Fruit fly (Drosophila melanogaster) whole organism, embryonic: ENCODE measurements around the gene Gss1.
A peak's percentile ranks its signal among the peaks of the same experiment; 100 is the strongest.

Experiments used
- Awh ChIP-seq: fragments of 200-800 bp; sonication (Bioruptor generic); IDR thresholded peaks from 2 replicates; pipeline ENCODE4, ENCODE4 v1.3.6; 2022; ENCODE audit warnings: missing biosample characterization, missing genetic modification characterization
- BEAF-32 ChIP-seq: fragments of 200-800 bp; sonication (Bioruptor generic); optimal IDR thresholded peaks from 3 replicates; lab custom pipeline; 2017; ENCODE audit warnings: missing biosample characterization, missing genetic modification characterization, mild to moderate bottlenecking, moderate library complexity, missing genetic modification reagents
- C15 ChIP-seq: fragments of 200-800 bp; sonication (Bioruptor generic); IDR thresholded peaks from 3 replicates; pipeline ENCODE4 v1.3.6; 2022; ENCODE audit warnings: missing biosample characterization, missing genetic modification characterization
- CG10462 ChIP-seq: fragments of 200-800 bp; sonication (Bioruptor generic); optimal IDR thresholded peaks from 2 replicates; lab custom pipeline; 2016; ENCODE audit warnings: missing biosample characterization, missing genetic modification characterization
- CG10959 ChIP-seq: fragments of 200-800 bp; sonication (Bioruptor generic); IDR thresholded peaks from 2 replicates; pipeline ENCODE4 v1.3.6; 2022; ENCODE audit warnings: missing biosample characterization, missing genetic modification characterization
- CG12299 ChIP-seq: fragments of 200-800 bp; sonication (Bioruptor generic); optimal IDR thresholded peaks from 2 replicates; lab custom pipeline; 2018; ENCODE audit warnings: missing biosample characterization, mild to moderate bottlenecking, missing genetic modification characterization
- CG12769 ChIP-seq: fragments of 200-800 bp; sonication (Bioruptor generic); optimal IDR thresholded peaks from 2 replicates; lab custom pipeline; 2019; ENCODE audit warnings: missing biosample characterization, mild to moderate bottlenecking, missing genetic modification characterization, moderate library complexity
- CG13624 ChIP-seq: fragments of 200-800 bp; sonication (Bioruptor generic); optimal IDR thresholded peaks from 2 replicates; lab custom pipeline; 2016; ENCODE audit warnings: missing biosample characterization, missing genetic modification characterization
- CG13775 ChIP-seq: fragments of 200-800 bp; sonication (Bioruptor generic); optimal IDR thresholded peaks from 3 replicates; lab custom pipeline; 2017; ENCODE audit warnings: missing biosample characterization, mild to moderate bottlenecking, missing genetic modification characterization
- CG17829 ChIP-seq: fragments of 200-800 bp; optimal IDR thresholded peaks from 2 replicates; lab custom pipeline; 2019; ENCODE audit warnings: missing biosample characterization, mild to moderate bottlenecking, missing genetic modification characterization, moderate library complexity
- CG2129 ChIP-seq: fragments of 200-800 bp; sonication (Bioruptor generic); IDR thresholded peaks from 2 replicates; pipeline ENCODE4 v1.3.6; 2022; ENCODE audit warnings: missing biosample characterization, missing genetic modification characterization; ENCODE audit not compliant: partially characterized antibody
- CG3065 ChIP-seq: fragments of 200-800 bp; sonication (Bioruptor generic); optimal IDR thresholded peaks from 2 replicates; lab custom pipeline; 2016; ENCODE audit warnings: missing biosample characterization, missing genetic modification characterization
- CG34422 ChIP-seq: fragments of 200-800 bp; sonication (Bioruptor generic); IDR thresholded peaks from 3 replicates; pipeline ENCODE4 v1.3.6; 2022; ENCODE audit warnings: missing biosample characterization, missing genetic modification characterization
- CG3995 ChIP-seq: fragments of 200-800 bp; sonication (Bioruptor generic); optimal IDR thresholded peaks from 3 replicates; lab custom pipeline; 2016; ENCODE audit warnings: missing biosample characterization, missing genetic modification characterization
- CG4282 ChIP-seq: fragments of 200-800 bp; sonication (Bioruptor generic); optimal IDR thresholded peaks from 2 replicates; lab custom pipeline; 2016; ENCODE audit warnings: missing biosample characterization, missing genetic modification characterization
- CG4404 ChIP-seq: fragments of 200-800 bp; sonication (Bioruptor generic); IDR thresholded peaks from 2 replicates; pipeline ENCODE4 v1.3.6; 2022; ENCODE audit warnings: missing biosample characterization, missing genetic modification characterization
- CG4617 ChIP-seq: fragments of 200-800 bp; sonication (Bioruptor generic); optimal IDR thresholded peaks from 3 replicates; lab custom pipeline; 2016; ENCODE audit warnings: missing biosample characterization, missing genetic modification characterization, borderline replicate concordance
- CG8359 ChIP-seq: fragments of 200-800 bp; sonication (Bioruptor generic); optimal IDR thresholded peaks from 2 replicates; lab custom pipeline; 2017; ENCODE audit warnings: missing biosample characterization, mild to moderate bottlenecking, missing genetic modification characterization, borderline replicate concordance
- CG8478 ChIP-seq: fragments of >200 bp; optimal IDR thresholded peaks from 2 replicates; lab custom pipeline; 2018
- CG9215 ChIP-seq: fragments of 200-800 bp; sonication (Bioruptor generic); IDR thresholded peaks from 2 replicates; pipeline ENCODE4 v1.3.6; 2022; ENCODE audit warnings: missing biosample characterization, missing genetic modification characterization
- CG9876 ChIP-seq: fragments of 200-800 bp; sonication (Bioruptor generic); optimal IDR thresholded peaks from 2 replicates; lab custom pipeline; 2016; ENCODE audit warnings: missing biosample characterization, missing genetic modification characterization
- CHES-1-like ChIP-seq: fragments of 200-800 bp; sonication (Bioruptor generic); optimal IDR thresholded peaks from 2 replicates; lab custom pipeline; 2016; ENCODE audit warnings: missing biosample characterization, missing genetic modification characterization
- Dek ChIP-seq: fragments of 200-800 bp; sonication (Bioruptor generic); optimal IDR thresholded peaks from 3 replicates; lab custom pipeline; 2019; ENCODE audit warnings: missing biosample characterization, mild to moderate bottlenecking, missing genetic modification characterization, moderate library complexity
- E2f1 ChIP-seq: fragments of 200-800 bp; sonication (Bioruptor generic); IDR thresholded peaks from 2 replicates; pipeline ENCODE4 v1.3.6; 2022; ENCODE audit warnings: missing biosample characterization, missing genetic modification characterization
- Elba2 ChIP-seq: fragments of 200-800 bp; sonication (Bioruptor generic); optimal IDR thresholded peaks from 3 replicates; lab custom pipeline; 2016; ENCODE audit warnings: missing biosample characterization, missing genetic modification characterization
- GATAe ChIP-seq: fragments of 200-800 bp; sonication (Bioruptor generic); conservative IDR thresholded peaks from 2 replicates; pipeline ENCODE4 v1.3.6; 2022; ENCODE audit warnings: missing biosample characterization, missing genetic modification characterization
- Hr39 ChIP-seq: fragments of >200 bp; optimal IDR thresholded peaks from 2 replicates; lab custom pipeline; 2017
- Mes4 ChIP-seq: fragments of 200-800 bp; sonication (Bioruptor generic); optimal IDR thresholded peaks from 2 replicates; lab custom pipeline; 2016; ENCODE audit warnings: missing biosample characterization, missing genetic modification characterization
- Oli ChIP-seq: fragments of 200-800 bp; sonication (Bioruptor generic); optimal IDR thresholded peaks from 2 replicates; lab custom pipeline; 2018; ENCODE audit warnings: missing biosample characterization, mild to moderate bottlenecking, missing genetic modification characterization, moderate library complexity
- Sox100B ChIP-seq: fragments of 200-800 bp; sonication (Bioruptor generic); optimal IDR thresholded peaks from 3 replicates; lab custom pipeline; 2018; ENCODE audit warnings: missing biosample characterization, mild to moderate bottlenecking, missing genetic modification characterization
- Sox102F ChIP-seq: fragments of 200-800 bp; sonication (Bioruptor generic); optimal IDR thresholded peaks from 2 replicates; lab custom pipeline; 2018; ENCODE audit warnings: missing biosample characterization, mild to moderate bottlenecking, missing genetic modification characterization, moderate library complexity
- Stat92E ChIP-seq, 3 experiments: fragments of >200 bp in 2 of 3; fragments of 200-800 bp in 1 of 3; sonication (Bioruptor generic) in 1 of 3; optimal IDR thresholded peaks; 2 replicates each; lab custom pipeline; 2017 to 2019; ENCODE audit warnings: missing biosample characterization in 3 of 3, missing genetic modification characterization in 3 of 3, mild to moderate bottlenecking in 1 of 3, moderate library complexity in 1 of 3
- ap ChIP-seq: fragments of 200-800 bp; sonication (Bioruptor generic); IDR thresholded peaks from 2 replicates; pipeline ENCODE4 v1.3.6; 2022; ENCODE audit warnings: missing biosample characterization, missing genetic modification characterization
- bbx ChIP-seq: fragments of 200-800 bp; sonication (Bioruptor generic); IDR thresholded peaks from 2 replicates; pipeline ENCODE4 v1.3.6; 2022; ENCODE audit warnings: missing biosample characterization, missing genetic modification characterization; ENCODE audit not compliant: partially characterized antibody
- btn ChIP-seq: fragments of 200-800 bp; sonication (Bioruptor generic); optimal IDR thresholded peaks from 2 replicates; lab custom pipeline; 2016; ENCODE audit warnings: missing biosample characterization, missing genetic modification characterization
- danr ChIP-seq: fragments of 200-800 bp; sonication (Bioruptor generic); IDR thresholded peaks from 2 replicates; pipeline ENCODE4 v1.3.6; 2022; ENCODE audit warnings: missing biosample characterization, missing genetic modification characterization
- grn ChIP-seq: fragments of 200-800 bp; sonication (Bioruptor generic); optimal IDR thresholded peaks from 3 replicates; lab custom pipeline; 2017; ENCODE audit warnings: missing biosample characterization, missing genetic modification characterization
- gro ChIP-seq: fragments of 200-800 bp; sonication (Bioruptor generic); optimal IDR thresholded peaks from 2 replicates; lab custom pipeline; 2016; ENCODE audit warnings: missing biosample characterization, missing genetic modification characterization
- hbn ChIP-seq: fragments of 200-800 bp; sonication (Bioruptor generic); IDR thresholded peaks from 2 replicates; pipeline ENCODE4 v1.3.6; 2022; ENCODE audit warnings: missing biosample characterization, missing genetic modification characterization; ENCODE audit not compliant: partially characterized antibody
- her ChIP-seq: fragments of 200-800 bp; sonication (Bioruptor generic); optimal IDR thresholded peaks from 2 replicates; lab custom pipeline; 2016; ENCODE audit warnings: missing biosample characterization, missing genetic modification characterization
- jigr1 ChIP-seq: fragments of 200-800 bp; sonication (Bioruptor generic); IDR thresholded peaks from 3 replicates; pipeline ENCODE4 v1.3.6; 2022; ENCODE audit warnings: missing biosample characterization, missing genetic modification characterization
- jing ChIP-seq: fragments of 200-800 bp; sonication (Bioruptor generic); optimal IDR thresholded peaks from 2 replicates; lab custom pipeline; 2018; ENCODE audit warnings: missing biosample characterization, mild to moderate bottlenecking, missing genetic modification characterization
- ken ChIP-seq: fragments of 200-800 bp; sonication (Bioruptor generic); IDR thresholded peaks from 3 replicates; pipeline ENCODE4 v1.3.6; 2022; ENCODE audit warnings: missing biosample characterization, missing genetic modification characterization
- lola ChIP-seq, 3 experiments: fragments of >200 bp in 2 of 3; fragments of 200-800 bp in 1 of 3; sonication (Bioruptor generic) in 1 of 3; optimal IDR thresholded peaks; 2 replicates each; lab custom pipeline; 2017 to 2019; ENCODE audit warnings: missing biosample characterization in 3 of 3, missing genetic modification characterization in 3 of 3, mild to moderate bottlenecking in 1 of 3, moderate library complexity in 1 of 3
- org-1 ChIP-seq: fragments of 200-800 bp; sonication (Bioruptor generic); optimal IDR thresholded peaks from 2 replicates; lab custom pipeline; 2017; ENCODE audit warnings: missing biosample characterization, missing genetic modification characterization
- salm ChIP-seq: fragments of 200-800 bp; sonication (Bioruptor generic); optimal IDR thresholded peaks from 2 replicates; lab custom pipeline; 2018; ENCODE audit warnings: missing biosample characterization, mild to moderate bottlenecking, missing genetic modification characterization
- sima ChIP-seq: fragments of 200-800 bp; sonication (Bioruptor generic); optimal IDR thresholded peaks from 2 replicates; lab custom pipeline; 2016; ENCODE audit warnings: missing biosample characterization, missing genetic modification characterization
- usp ChIP-seq: fragments of >200 bp; optimal IDR thresholded peaks from 2 replicates; lab custom pipeline; 2017; ENCODE audit warnings: missing biosample characterization, missing genetic modification characterization
- z ChIP-seq: fragments of 200-800 bp; sonication (Bioruptor generic); IDR thresholded peaks from 3 replicates; pipeline ENCODE4 v1.3.6; 2022; ENCODE audit warnings: missing biosample characterization, missing genetic modification characterization

Gene Gss1

dm6 chrX:17881138-17882121, 7.9 kb upstream of the Gss1 start (continued):
- TF ChIP-seq CG17829 (tag; lab: Kevin White, UChicago) (peak; percentile 0), CG10462 (GFP tag; lab: Kevin White, UChicago) (no peak), CG13624 (peak; percentile 57), salm (tag; lab: Kevin White, UChicago) (no peak), GATAe (no peak), hbn (GFP tag; lab: Robert Waterston, UW) (no peak), Elba2 (GFP tag; lab: Kevin White, UChicago) (no peak), Dek (peak; percentile 20), CG8478 (lab: Kevin White, UChicago) (no peak), CG4617 (GFP tag; lab: Kevin White, UChicago) (no peak), CG8359 (GFP tag; lab: Kevin White, UChicago) (no peak), btn (no peak), jing (GFP tag; lab: Kevin White, UChicago) (no peak), usp (GFP tag; lab: Kevin White, UChicago) (no peak), CG3995 (GFP tag; lab: Kevin White, UChicago) (peak; percentile 62), sima (GFP tag; lab: Kevin White, UChicago) (no peak), BEAF-32 (GFP tag; lab: Kevin White, UChicago) (no peak), CG4404 (GFP tag; lab: Robert Waterston, UW) (peak; percentile 40; the same call in 1 of the 2 replicates), lola (GFP tag; optimal IDR thresholded peaks at IDR 0.05; lab: Kevin White, UChicago) (no peak), gro (GFP tag; lab: Kevin White, UChicago) (peak; percentile 64), CG12769 (peak; percentile 89), CG9876 (GFP tag; lab: Kevin White, UChicago) (peak; percentile 34), CG4282 (GFP tag; lab: Kevin White, UChicago) (no peak), CG2129 (GFP tag; lab: Robert Waterston, UW) (no peak), CG3065 (GFP tag; lab: Kevin White, UChicago) (no peak), her (GFP tag; lab: Kevin White, UChicago) (peak; percentile 54), CHES-1-like (GFP tag; lab: Kevin White, UChicago) (peak; percentile 48), org-1 (GFP tag; lab: Kevin White, UChicago) (no peak), ap (GFP tag; lab: Robert Waterston, UW) (peak; percentile 40; the same call in 1 of the 2 replicates), Oli (tag; lab: Kevin White, UChicago) (peak; percentile 62), CG9215 (GFP tag; lab: Robert Waterston, UW) (peak; percentile 52), jigr1 (GFP tag; lab: Robert Waterston, UW) (no peak), Awh (GFP tag; lab: Robert Waterston, UW) (no peak), grn (GFP tag; lab: Kevin White, UChicago) (no peak), ken (GFP tag; lab: Robert Waterston, UW) (peak; percentile 47; the same call in 1 of the 3 replicates), Hr39 (lab: Kevin White, UChicago) (no peak), CG12299 (tag; lab: Kevin White, UChicago) (no peak), E2f1 (GFP tag; lab: Robert Waterston, UW) (0 out of 2 replicates have a peak, but pooled peaks have one; percentile 8), Sox100B (GFP tag; lab: Kevin White, UChicago) (no peak), Sox102F (peak; percentile 68), Mes4 (no peak), z (GFP tag; lab: Robert Waterston, UW) (no peak), C15 (no peak), Stat92E (GFP tag; optimal IDR thresholded peaks at IDR 0.05; lab: Kevin White, UChicago) (no peak), CG10959 (GFP tag; lab: Robert Waterston, UW) (no peak), danr (GFP tag; lab: Robert Waterston, UW) (peak; percentile 36; the same call in 1 of the 2 replicates), CG34422 (GFP tag; lab: Robert Waterston, UW) (peak; percentile 23; the same call in 1 of the 3 replicates), CG13775 (GFP tag; lab: Kevin White, UChicago) (peak; percentile 44), bbx (GFP tag; lab: Robert Waterston, UW) (no peak)
